Worm (Caenorhabditis elegans) whole organism, L4 larva: Measurements from ENCODE around the gene clec-234.
A peak's percentile ranks its signal among the peaks of the same experiment; 100 is the strongest.

Source experiments
- D1046.2 ChIP-seq: fragments of 200-800 bp; sonication (Bioruptor generic); IDR thresholded peaks from 2 replicates; pipeline ENCODE4 v1.3.6; 2022; ENCODE audit warnings: missing genetic modification characterization, missing compliant biosample characterization
- F37D6.2 ChIP-seq: sonication (generic microtip); optimal IDR thresholded peaks from 2 replicates; lab custom pipeline; 2016; ENCODE audit warnings: mild to moderate bottlenecking, missing genetic modification characterization, missing compliant biosample characterization
- Y105C5A.15 ChIP-seq: fragments of 200-800 bp; sonication (Bioruptor generic); IDR thresholded peaks from 2 replicates; pipeline ENCODE4 v1.3.6; 2022; ENCODE audit warnings: missing genetic modification characterization, missing compliant biosample characterization
- Y5F2A.4 ChIP-seq: fragments of 200-800 bp; sonication (Bioruptor generic); optimal IDR thresholded peaks from 2 replicates; lab custom pipeline; 2018; ENCODE audit warnings: mild to moderate bottlenecking, missing genetic modification characterization, missing compliant biosample characterization
- Y75B8A.6 ChIP-seq: fragments of 200-800 bp; sonication (Bioruptor generic); IDR thresholded peaks from 2 replicates; pipeline ENCODE4 v1.3.6; 2022; ENCODE audit warnings: missing genetic modification reagents, missing genetic modification characterization, missing compliant biosample characterization
- aha-1 ChIP-seq: fragments of 150-350 bp; peaks from one replicate; lab custom pipeline; 2014; ENCODE audit warnings: missing biosample characterization, missing genetic modification characterization
- arid-1 ChIP-seq: fragments of 200-800 bp; sonication (Bioruptor generic); conservative IDR thresholded peaks from 2 replicates; pipeline ENCODE4 v1.3.6; 2022; ENCODE audit warnings: missing genetic modification reagents, missing genetic modification characterization, missing compliant biosample characterization
- ceh-20 ChIP-seq: fragments of 200-800 bp; sonication (Bioruptor generic); IDR thresholded peaks from 2 replicates; pipeline ENCODE4 v1.3.6; 2022; ENCODE audit warnings: missing genetic modification reagents, missing genetic modification characterization, missing compliant biosample characterization
- ceh-32 ChIP-seq: sonication (generic microtip); optimal IDR thresholded peaks from 2 replicates; lab custom pipeline; 2016; ENCODE audit warnings: mild to moderate bottlenecking, missing genetic modification characterization, missing compliant biosample characterization; ENCODE audit not compliant: poor library complexity
- ceh-44 ChIP-seq: fragments of 200-800 bp; sonication (Bioruptor generic); IDR thresholded peaks from 2 replicates; pipeline ENCODE4 v1.3.6; 2022; ENCODE audit warnings: missing genetic modification reagents, missing genetic modification characterization, missing compliant biosample characterization
- ceh-62 ChIP-seq: sonication (generic microtip); optimal IDR thresholded peaks from 2 replicates; lab custom pipeline; 2017; ENCODE audit warnings: missing biosample characterization, missing genetic modification characterization
- ceh-82 ChIP-seq: sonication (generic microtip); optimal IDR thresholded peaks from 2 replicates; lab custom pipeline; 2017; ENCODE audit warnings: missing biosample characterization, missing genetic modification characterization
- ces-1 ChIP-seq: fragments of 150-350 bp; sonication (generic microtip); optimal IDR thresholded peaks from 4 replicates; lab custom pipeline; 2014; ENCODE audit warnings: missing biosample characterization, missing genetic modification reagents, missing genetic modification characterization
- daf-16 ChIP-seq, 3 experiments: sonication (generic microtip); optimal IDR thresholded peaks; 2 replicates each; lab custom pipeline; 2016 to 2017; ENCODE audit warnings: missing genetic modification characterization in 3 of 3, missing genetic modification reagents in 3 of 3, mild to moderate bottlenecking in 2 of 3, missing compliant biosample characterization in 2 of 3, missing biosample characterization in 1 of 3, moderate library complexity in 1 of 3
- dmd-8 ChIP-seq: fragments of 200-800 bp; sonication (Bioruptor generic); IDR thresholded peaks from 2 replicates; pipeline ENCODE4 v1.3.6; 2022; ENCODE audit warnings: missing genetic modification characterization, missing compliant biosample characterization
- egl-27 ChIP-seq: sonication (generic microtip); optimal IDR thresholded peaks from 3 replicates; lab custom pipeline; 2017; ENCODE audit warnings: missing biosample characterization, missing genetic modification reagents, missing genetic modification characterization
- fkh-10 ChIP-seq: fragments of 150-350 bp; optimal IDR thresholded peaks from 2 replicates; lab custom pipeline; 2014; ENCODE audit warnings: missing biosample characterization, missing genetic modification reagents, missing genetic modification characterization
- gei-8 ChIP-seq: fragments of 200-800 bp; sonication (Bioruptor generic); optimal IDR thresholded peaks from 2 replicates; lab custom pipeline; 2018; ENCODE audit warnings: mild to moderate bottlenecking, missing genetic modification characterization, missing compliant biosample characterization
- hif-1 ChIP-seq, 2 experiments: sonication (generic microtip); optimal IDR thresholded peaks; 2 replicates each; lab custom pipeline; 2016 to 2017; ENCODE audit warnings: missing compliant biosample characterization in 2 of 2, missing genetic modification characterization in 2 of 2, missing genetic modification reagents in 2 of 2, missing genotype in 2 of 2, mild to moderate bottlenecking in 1 of 2
- lim-7 ChIP-seq: fragments of 200-800 bp; sonication (Bioruptor generic); IDR thresholded peaks from 2 replicates; pipeline ENCODE4 v1.3.6; 2022; ENCODE audit warnings: missing genetic modification characterization, missing compliant biosample characterization
- lin-39 ChIP-seq: fragments of 150-350 bp; optimal IDR thresholded peaks from 2 replicates; lab custom pipeline; 2014; ENCODE audit warnings: missing biosample characterization, missing genetic modification reagents, missing genetic modification characterization
- lir-3 ChIP-seq: sonication (generic microtip); optimal IDR thresholded peaks from 2 replicates; lab custom pipeline; 2016; ENCODE audit warnings: mild to moderate bottlenecking, missing genetic modification characterization, missing compliant biosample characterization
- madf-5 ChIP-seq, 2 experiments: fragments of 200-800 bp; sonication (Bioruptor generic); IDR thresholded peaks; 2 replicates each; pipeline ENCODE4 v1.3.6; 2022; ENCODE audit warnings: missing compliant biosample characterization in 2 of 2, missing genetic modification characterization in 2 of 2
- madf-9 ChIP-seq: fragments of 200-800 bp; sonication (Bioruptor generic); conservative IDR thresholded peaks from 2 replicates; pipeline ENCODE4 v1.3.6; 2022; ENCODE audit warnings: missing genetic modification reagents, missing genetic modification characterization, missing compliant biosample characterization
- mxl-2 ChIP-seq: fragments of 200-800 bp; sonication (Bioruptor generic); conservative IDR thresholded peaks from 2 replicates; pipeline ENCODE4 v1.3.6; 2022; ENCODE audit warnings: missing genetic modification reagents, missing genetic modification characterization, missing compliant biosample characterization
- mxl-3 ChIP-seq: fragments of 200-800 bp; sonication (Bioruptor generic); optimal IDR thresholded peaks from 2 replicates; lab custom pipeline; 2018; ENCODE audit warnings: mild to moderate bottlenecking, missing genetic modification characterization, missing compliant biosample characterization
- nhr-11 ChIP-seq: fragments of 150-350 bp; optimal IDR thresholded peaks from 2 replicates; lab custom pipeline; 2014; ENCODE audit warnings: missing biosample characterization, missing genetic modification characterization
- nhr-28 ChIP-seq: fragments of 150-350 bp; optimal IDR thresholded peaks from 2 replicates; lab custom pipeline; 2014; ENCODE audit warnings: missing biosample characterization, missing genetic modification characterization
- nhr-41 ChIP-seq: fragments of 200-800 bp; sonication (Bioruptor generic); IDR thresholded peaks from 2 replicates; pipeline ENCODE4 v1.3.6; 2022; ENCODE audit warnings: missing genetic modification reagents, missing genetic modification characterization, missing compliant biosample characterization
- nhr-76 ChIP-seq: fragments of 150-350 bp; optimal IDR thresholded peaks from 2 replicates; lab custom pipeline; 2014; ENCODE audit warnings: missing biosample characterization, missing genetic modification characterization
- rbr-2 ChIP-seq: sonication (generic microtip); optimal IDR thresholded peaks from 2 replicates; lab custom pipeline; 2016; ENCODE audit warnings: missing genotype, missing genetic modification characterization, missing compliant biosample characterization
- sdz-12 ChIP-seq: fragments of 200-800 bp; sonication (Bioruptor generic); optimal IDR thresholded peaks from 2 replicates; lab custom pipeline; 2018; ENCODE audit warnings: mild to moderate bottlenecking, missing genetic modification characterization, missing compliant biosample characterization
- snpc-1.2 ChIP-seq: fragments of 200-800 bp; sonication (Bioruptor generic); IDR thresholded peaks from 2 replicates; pipeline ENCODE4 v1.3.6; 2022; ENCODE audit warnings: missing genetic modification reagents, missing genetic modification characterization, missing compliant biosample characterization
- snpc-4 ChIP-seq: fragments of 150-350 bp; optimal IDR thresholded peaks from 2 replicates; lab custom pipeline; 2014; ENCODE audit warnings: missing biosample characterization, missing genetic modification characterization
- tra-1 ChIP-seq: fragments of 200-800 bp; sonication (Bioruptor generic); IDR thresholded peaks from 2 replicates; pipeline ENCODE4 v1.3.6; 2022; ENCODE audit warnings: missing genetic modification reagents, missing genetic modification characterization, missing compliant biosample characterization
- unc-62 ChIP-seq, 3 experiments: fragments of 150-350 bp in 1 of 3; sonication (generic microtip); optimal IDR thresholded peaks in 2 of 3; peaks in 1 of 3; 1 replicate in 1 of 3; 2 replicates in 2 of 3; lab custom pipeline; 2014 to 2017; ENCODE audit warnings: missing biosample characterization in 3 of 3, missing genetic modification characterization in 3 of 3, missing genetic modification reagents in 3 of 3, missing genotype in 1 of 3
- vab-7 ChIP-seq: fragments of 200-800 bp; sonication (Bioruptor generic); IDR thresholded peaks from 2 replicates; pipeline ENCODE4 v1.3.6; 2022; ENCODE audit warnings: missing genetic modification reagents, missing genetic modification characterization, missing compliant biosample characterization
- ztf-7 ChIP-seq: fragments of 150-350 bp; optimal IDR thresholded peaks from 2 replicates; lab custom pipeline; 2014; ENCODE audit warnings: missing biosample characterization, missing genetic modification characterization

clec-234 gene

DNA sequence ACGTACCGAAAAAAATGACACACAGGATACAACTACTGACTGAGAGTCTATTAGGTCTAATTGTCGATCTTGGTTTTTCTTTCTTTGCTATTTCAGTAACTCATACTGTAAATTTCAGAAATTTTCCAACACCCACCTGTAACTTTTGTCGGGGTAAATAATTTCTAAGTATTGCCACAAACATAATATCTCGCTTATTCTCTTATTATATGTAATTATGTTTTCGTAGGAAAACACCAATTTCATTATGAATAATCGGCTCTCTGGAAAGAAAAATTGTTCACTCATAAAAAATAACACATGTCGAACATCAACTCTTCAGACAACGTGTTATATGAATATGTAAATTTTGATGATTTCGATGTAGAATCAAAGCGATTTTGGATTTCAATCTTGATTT lies 12.7 kb downstream of the clec-234 start, which contains the start of gene srw-48:
srw-48 (plus strand) TSS at position 301 of the 400 bp plus-strand sequence.
- TF ChIP-seq mxl-3 (GFP tag; lab: Kevin White, UChicago) = no peak
- TF ChIP-seq ces-1 (GFP tag; lab: Kevin White, UChicago) = no peak

DNA sequence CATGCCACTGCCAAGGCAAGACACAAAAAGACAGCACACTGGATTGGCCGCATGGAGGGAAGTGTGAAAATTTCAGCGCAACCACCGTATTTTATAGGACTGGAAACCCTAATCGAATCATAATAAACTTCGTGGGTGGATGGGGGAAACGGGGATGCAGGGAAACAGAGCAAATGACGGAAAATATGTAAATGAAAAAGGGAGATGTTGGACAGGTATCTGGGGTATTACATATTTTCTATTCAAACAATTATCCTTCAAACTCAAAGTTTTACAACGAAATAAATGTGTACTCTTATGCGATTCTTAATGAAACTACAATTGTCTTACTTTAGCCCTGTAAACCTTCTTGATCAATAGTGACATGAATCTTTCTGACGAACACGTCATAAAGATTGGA lies 13.6 kb downstream of the clec-234 start, which contains the start of gene F26D2.16:
F26D2.16 (minus strand) TSS at position 101 of the 400 bp plus-strand sequence.
- TF ChIP-seq aha-1 (tag; lab: Kevin White, UChicago) (peak; percentile 81), ces-1 (GFP tag; lab: Kevin White, UChicago) (no peak), dmd-8 (GFP tag; lab: Robert Waterston, UW) (no peak), gei-8 (no peak)

DNA sequence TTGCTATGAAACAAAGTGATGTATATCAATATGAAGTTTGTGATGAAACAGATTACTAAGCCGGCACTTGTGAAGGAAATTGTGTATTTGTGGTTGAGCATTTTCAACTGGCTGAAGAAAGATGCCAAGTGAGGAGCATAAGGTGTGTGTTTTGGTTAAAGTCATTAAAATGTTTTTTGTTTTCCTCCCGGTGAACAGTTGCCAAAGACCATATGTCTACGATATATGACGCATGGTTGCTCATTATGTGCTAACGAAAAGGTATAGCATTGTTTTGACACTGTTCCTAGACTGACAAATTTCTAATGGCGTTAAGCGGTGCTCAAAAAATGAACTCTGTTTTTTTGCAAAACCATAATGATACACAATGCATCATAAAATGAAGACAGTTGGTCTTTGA lies 16.4 kb downstream of the clec-234 start, which contains the start of gene str-55:
str-55 (minus strand) TSS at position 101 of the 400 bp plus-strand sequence.
- no peak for TF ChIP-seq ztf-7 (tag; lab: Kevin White, UChicago)
- TF ChIP-seq gei-8 = no peak
- no peak for TF ChIP-seq D1046.2 (GFP tag; lab: Robert Waterston, UW)
- no peak for TF ChIP-seq F37D6.2 (tag; lab: Kevin White, UChicago)
- no peak for TF ChIP-seq lir-3 (tag; lab: Kevin White, UChicago)
- no peak for TF ChIP-seq nhr-76 (tag; lab: Kevin White, UChicago)
- no peak for TF ChIP-seq fkh-10 (GFP tag; lab: Kevin White, UChicago)
- TF ChIP-seq Y5F2A.4 (GFP tag; lab: Kevin White, UChicago) = no peak
- TF ChIP-seq egl-27 (tag; lab: Kevin White, UChicago) = no peak
- TF ChIP-seq snpc-1.2 (GFP tag; lab: Robert Waterston, UW) = no peak
- no peak for TF ChIP-seq mxl-3 (GFP tag; lab: Kevin White, UChicago)
- TF ChIP-seq ceh-62 (tag; lab: Kevin White, UChicago) = no peak
- no peak for TF ChIP-seq Y75B8A.6 (GFP tag; lab: Robert Waterston, UW)
- no peak for TF ChIP-seq nhr-41 (GFP tag; lab: Robert Waterston, UW)
- no peak for TF ChIP-seq nhr-11 (tag; lab: Kevin White, UChicago)
- TF ChIP-seq lim-7 (GFP tag; lab: Robert Waterston, UW) = no peak
- TF ChIP-seq, all 104 proteins: peak for 0

DNA sequence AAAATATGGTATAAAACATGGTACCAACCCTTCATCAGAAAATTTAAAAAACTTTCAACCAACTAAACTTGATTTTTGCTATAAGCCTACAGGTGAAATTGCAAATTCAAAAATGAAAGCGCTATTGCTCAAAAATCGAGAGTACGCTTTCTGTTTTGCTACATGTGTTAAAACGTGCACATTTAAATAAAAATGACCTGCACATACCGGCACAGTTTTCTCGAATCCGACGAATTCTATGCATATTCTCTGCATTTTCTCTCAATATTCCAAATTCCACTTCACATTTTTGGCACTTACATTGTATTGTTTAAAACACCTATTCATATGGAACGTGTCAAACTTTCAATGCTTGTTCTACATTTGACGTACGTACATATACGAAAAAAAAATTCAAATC lies 22.9 kb downstream of the clec-234 start, which contains the start of gene srh-145:
srh-145 (plus strand) TSS at position 193 of the 400 bp plus-strand sequence.
- TF ChIP-seq arid-1 (GFP tag; lab: Robert Waterston, UW) (no peak), lin-39 (no peak), unc-62 (GFP tag; optimal IDR thresholded peaks at IDR 0.05 in 1 of 2; lab: Kevin White, UChicago) (peak in 1 of 2 experiments; percentile 60), unc-62 (tag; optimal IDR thresholded peaks at IDR 0.05; lab: Kevin White, UChicago) (no peak), madf-5 (GFP tag; IDR thresholded peaks at IDR 0.05; lab: Robert Waterston, UW) (no peak), lim-7 (GFP tag; lab: Robert Waterston, UW) (no peak), sdz-12 (GFP tag; lab: Kevin White, UChicago) (no peak), D1046.2 (GFP tag; lab: Robert Waterston, UW) (no peak), nhr-11 (tag; lab: Kevin White, UChicago) (no peak), ceh-82 (tag; lab: Kevin White, UChicago) (no peak), ceh-20 (GFP tag; lab: Robert Waterston, UW) (no peak), Y105C5A.15 (GFP tag; lab: Robert Waterston, UW) (no peak), tra-1 (GFP tag; lab: Robert Waterston, UW) (no peak), aha-1 (tag; lab: Kevin White, UChicago) (peak; percentile 78), nhr-28 (tag; lab: Kevin White, UChicago) (no peak), egl-27 (tag; lab: Kevin White, UChicago) (no peak), ceh-32 (tag; lab: Kevin White, UChicago) (no peak), lir-3 (tag; lab: Kevin White, UChicago) (no peak), mxl-2 (GFP tag; lab: Robert Waterston, UW) (0 out of 2 replicates have a peak, but pooled peaks have one; percentile 11), rbr-2 (no peak), daf-16 (GFP tag; optimal IDR thresholded peaks at IDR 0.05; lab: Kevin White, UChicago) (no peak), daf-16 (tag; optimal IDR thresholded peaks at IDR 0.05; lab: Kevin White, UChicago) (no peak), hif-1 (tag; optimal IDR thresholded peaks at IDR 0.05; lab: Kevin White, UChicago) (no peak), madf-9 (GFP tag; lab: Robert Waterston, UW) (no peak), snpc-4 (tag; lab: Kevin White, UChicago) (no peak), ceh-44 (GFP tag; lab: Robert Waterston, UW) (no peak), vab-7 (GFP tag; lab: Robert Waterston, UW) (no peak)
